Worm (Caenorhabditis elegans) whole organism, L4 larva: ENCODE data around the gene lst-4.

Experiments used
- F10B5.3 ChIP-seq: sonication (generic microtip); optimal IDR thresholded peaks from 2 replicates; lab custom pipeline; 2016; ENCODE audit warnings: mild to moderate bottlenecking, missing genetic modification characterization, missing compliant biosample characterization
- F26F4.8 ChIP-seq: fragments of 200-800 bp; sonication (Bioruptor generic); conservative IDR thresholded peaks from 2 replicates; pipeline ENCODE4 v1.3.6; 2022; ENCODE audit warnings: missing genetic modification characterization, missing compliant biosample characterization
- F37D6.2 ChIP-seq: sonication (generic microtip); optimal IDR thresholded peaks from 2 replicates; lab custom pipeline; 2016; ENCODE audit warnings: mild to moderate bottlenecking, missing genetic modification characterization, missing compliant biosample characterization
- F44E2.7 ChIP-seq: fragments of 200-800 bp; sonication (Bioruptor generic); IDR thresholded peaks from 2 replicates; pipeline ENCODE4 v2.1.2; 2022; ENCODE audit warnings: missing genetic modification characterization, missing compliant biosample characterization
- T20F7.1 ChIP-seq: fragments of 200-800 bp; sonication (Bioruptor generic); optimal IDR thresholded peaks from 2 replicates; lab custom pipeline; 2018; ENCODE audit warnings: mild to moderate bottlenecking, missing genetic modification characterization, missing compliant biosample characterization
- Y48G9A.11 ChIP-seq: fragments of 200-800 bp; sonication (Bioruptor generic); IDR thresholded peaks from 2 replicates; pipeline ENCODE4 v1.3.6; 2022; ENCODE audit warnings: missing genetic modification reagents, missing genetic modification characterization, missing compliant biosample characterization
- Y5F2A.4 ChIP-seq: fragments of 200-800 bp; sonication (Bioruptor generic); optimal IDR thresholded peaks from 2 replicates; lab custom pipeline; 2018; ENCODE audit warnings: mild to moderate bottlenecking, missing genetic modification characterization, missing compliant biosample characterization
- ZK337.2 ChIP-seq: fragments of 200-800 bp; sonication (Bioruptor generic); IDR thresholded peaks from 2 replicates; pipeline ENCODE4 v1.3.6; 2022; ENCODE audit warnings: missing genetic modification reagents, missing genetic modification characterization, missing compliant biosample characterization
- aha-1 ChIP-seq: fragments of 150-350 bp; peaks from one replicate; lab custom pipeline; 2014; ENCODE audit warnings: missing biosample characterization, missing genetic modification characterization
- ama-1 ChIP-seq: fragments of 150-350 bp; optimal IDR thresholded peaks from 2 replicates; lab custom pipeline; 2014; ENCODE audit warnings: inconsistent platforms, mixed read lengths
- arid-1 ChIP-seq: fragments of 200-800 bp; sonication (Bioruptor generic); conservative IDR thresholded peaks from 2 replicates; pipeline ENCODE4 v1.3.6; 2022; ENCODE audit warnings: missing genetic modification reagents, missing genetic modification characterization, missing compliant biosample characterization
- attf-4 ChIP-seq: sonication (generic microtip); optimal IDR thresholded peaks from 3 replicates; lab custom pipeline; 2017; ENCODE audit warnings: missing biosample characterization, missing genetic modification characterization
- ceh-20 ChIP-seq: fragments of 200-800 bp; sonication (Bioruptor generic); IDR thresholded peaks from 2 replicates; pipeline ENCODE4 v1.3.6; 2022; ENCODE audit warnings: missing genetic modification reagents, missing genetic modification characterization, missing compliant biosample characterization
- ceh-32 ChIP-seq: sonication (generic microtip); optimal IDR thresholded peaks from 2 replicates; lab custom pipeline; 2016; ENCODE audit warnings: mild to moderate bottlenecking, missing genetic modification characterization, missing compliant biosample characterization; ENCODE audit not compliant: poor library complexity
- ceh-44 ChIP-seq: fragments of 200-800 bp; sonication (Bioruptor generic); IDR thresholded peaks from 2 replicates; pipeline ENCODE4 v1.3.6; 2022; ENCODE audit warnings: missing genetic modification reagents, missing genetic modification characterization, missing compliant biosample characterization
- ceh-82 ChIP-seq: sonication (generic microtip); optimal IDR thresholded peaks from 2 replicates; lab custom pipeline; 2017; ENCODE audit warnings: missing biosample characterization, missing genetic modification characterization
- cey-2 ChIP-seq: sonication (generic microtip); optimal IDR thresholded peaks from 3 replicates; lab custom pipeline; 2017; ENCODE audit warnings: missing genetic modification characterization, mild to moderate bottlenecking, missing compliant biosample characterization, antibody characterized with exemption, borderline replicate concordance; ENCODE audit not compliant: insufficient read depth
- daf-16 ChIP-seq, 3 experiments: sonication (generic microtip); optimal IDR thresholded peaks; 2 replicates each; lab custom pipeline; 2016 to 2017; ENCODE audit warnings: missing genetic modification characterization in 3 of 3, missing genetic modification reagents in 3 of 3, mild to moderate bottlenecking in 2 of 3, missing compliant biosample characterization in 2 of 3, missing biosample characterization in 1 of 3, moderate library complexity in 1 of 3
- daf-19 ChIP-seq: fragments of 200-800 bp; sonication (Bioruptor generic); conservative IDR thresholded peaks from 2 replicates; pipeline ENCODE4 v1.3.6; 2022; ENCODE audit warnings: missing genetic modification characterization, missing compliant biosample characterization
- dmd-9 ChIP-seq: fragments of 200-800 bp; sonication (Bioruptor generic); IDR thresholded peaks from 2 replicates; pipeline ENCODE4 v1.3.6; 2022; ENCODE audit warnings: missing genetic modification reagents, missing genetic modification characterization, missing compliant biosample characterization
- dpl-1 ChIP-seq: fragments of 150-350 bp; optimal IDR thresholded peaks from 2 replicates; lab custom pipeline; 2014; ENCODE audit warnings: missing biosample characterization, missing genetic modification reagents, missing genetic modification characterization
- duxl-1 ChIP-seq: sonication (generic microtip); optimal IDR thresholded peaks from 2 replicates; lab custom pipeline; 2016; ENCODE audit warnings: mild to moderate bottlenecking, missing genetic modification characterization, moderate library complexity, missing compliant biosample characterization; ENCODE audit not compliant: poor library complexity
- dve-1 ChIP-seq: sonication (generic microtip); optimal IDR thresholded peaks from 2 replicates; lab custom pipeline; 2017; ENCODE audit warnings: antibody characterized with exemption, mild to moderate bottlenecking, missing genetic modification characterization, missing compliant biosample characterization; ENCODE audit not compliant: insufficient read depth
- egl-43 ChIP-seq: fragments of 200-800 bp; sonication (Bioruptor generic); IDR thresholded peaks from 2 replicates; pipeline ENCODE4 v1.3.6; 2022; ENCODE audit warnings: missing genetic modification reagents, missing genetic modification characterization, missing compliant biosample characterization
- gei-8 ChIP-seq: fragments of 200-800 bp; sonication (Bioruptor generic); optimal IDR thresholded peaks from 2 replicates; lab custom pipeline; 2018; ENCODE audit warnings: mild to moderate bottlenecking, missing genetic modification characterization, missing compliant biosample characterization
- hlh-11 ChIP-seq: fragments of 200-800 bp; sonication (Bioruptor generic); optimal IDR thresholded peaks from 2 replicates; lab custom pipeline; 2018; ENCODE audit warnings: mild to moderate bottlenecking, missing genetic modification characterization, missing compliant biosample characterization
- lim-7 ChIP-seq: fragments of 200-800 bp; sonication (Bioruptor generic); IDR thresholded peaks from 2 replicates; pipeline ENCODE4 v1.3.6; 2022; ENCODE audit warnings: missing genetic modification characterization, missing compliant biosample characterization
- lin-1 ChIP-seq: fragments of 200-800 bp; sonication (Bioruptor generic); IDR thresholded peaks from 2 replicates; pipeline ENCODE4 v1.3.6; 2022; ENCODE audit warnings: missing genetic modification reagents, missing genetic modification characterization, missing compliant biosample characterization
- lin-15B ChIP-seq: fragments of 150-350 bp; sonication (generic microtip); optimal IDR thresholded peaks from 3 replicates; lab custom pipeline; 2014; ENCODE audit warnings: missing biosample characterization, missing genetic modification characterization
- lin-29 ChIP-seq: fragments of 200-800 bp; sonication (Bioruptor generic); IDR thresholded peaks from 2 replicates; pipeline ENCODE4 v1.3.6; 2022; ENCODE audit warnings: missing genetic modification reagents, missing genetic modification characterization, missing compliant biosample characterization
- lsy-2 ChIP-seq, 2 experiments: fragments of 150-350 bp in 1 of 2; sonication (generic microtip) in 1 of 2; optimal IDR thresholded peaks; 2 replicates each; lab custom pipeline; 2014 to 2017; ENCODE audit warnings: missing biosample characterization in 2 of 2, missing genetic modification characterization in 2 of 2
- madf-5 ChIP-seq, 2 experiments: fragments of 200-800 bp; sonication (Bioruptor generic); IDR thresholded peaks; 2 replicates each; pipeline ENCODE4 v1.3.6; 2022; ENCODE audit warnings: missing compliant biosample characterization in 2 of 2, missing genetic modification characterization in 2 of 2
- madf-9 ChIP-seq: fragments of 200-800 bp; sonication (Bioruptor generic); conservative IDR thresholded peaks from 2 replicates; pipeline ENCODE4 v1.3.6; 2022; ENCODE audit warnings: missing genetic modification reagents, missing genetic modification characterization, missing compliant biosample characterization
- mdl-1 ChIP-seq, 2 experiments: fragments of 150-350 bp in 1 of 2; sonication (generic microtip) in 1 of 2; optimal IDR thresholded peaks; 2 replicates each; lab custom pipeline; 2014 to 2017; ENCODE audit warnings: missing biosample characterization in 2 of 2, missing genetic modification characterization in 2 of 2
- mep-1 ChIP-seq: fragments of 150-350 bp; sonication (generic microtip); optimal IDR thresholded peaks from 3 replicates; lab custom pipeline; 2014; ENCODE audit warnings: missing biosample characterization, missing genetic modification characterization
- mxl-3 ChIP-seq: fragments of 200-800 bp; sonication (Bioruptor generic); optimal IDR thresholded peaks from 2 replicates; lab custom pipeline; 2018; ENCODE audit warnings: mild to moderate bottlenecking, missing genetic modification characterization, missing compliant biosample characterization
- nhr-102 ChIP-seq: sonication (generic microtip); optimal IDR thresholded peaks from 2 replicates; lab custom pipeline; 2016; ENCODE audit warnings: mild to moderate bottlenecking, missing genetic modification characterization, moderate library complexity, missing compliant biosample characterization
- nhr-11 ChIP-seq: fragments of 150-350 bp; optimal IDR thresholded peaks from 2 replicates; lab custom pipeline; 2014; ENCODE audit warnings: missing biosample characterization, missing genetic modification characterization
- nhr-28 ChIP-seq: fragments of 150-350 bp; optimal IDR thresholded peaks from 2 replicates; lab custom pipeline; 2014; ENCODE audit warnings: missing biosample characterization, missing genetic modification characterization
- nhr-76 ChIP-seq: fragments of 150-350 bp; optimal IDR thresholded peaks from 2 replicates; lab custom pipeline; 2014; ENCODE audit warnings: missing biosample characterization, missing genetic modification characterization
- nhr-77 ChIP-seq: fragments of 150-350 bp; optimal IDR thresholded peaks from 2 replicates; lab custom pipeline; 2014; ENCODE audit warnings: missing biosample characterization, missing genetic modification characterization
- rbr-2 ChIP-seq: sonication (generic microtip); optimal IDR thresholded peaks from 2 replicates; lab custom pipeline; 2016; ENCODE audit warnings: missing genotype, missing genetic modification characterization, missing compliant biosample characterization
- saeg-2 ChIP-seq: fragments of 200-800 bp; sonication (Bioruptor generic); IDR thresholded peaks from 2 replicates; pipeline ENCODE4 v1.3.6; 2022; ENCODE audit warnings: missing genetic modification reagents, missing genetic modification characterization, missing compliant biosample characterization
- tra-1 ChIP-seq: fragments of 200-800 bp; sonication (Bioruptor generic); IDR thresholded peaks from 2 replicates; pipeline ENCODE4 v1.3.6; 2022; ENCODE audit warnings: missing genetic modification reagents, missing genetic modification characterization, missing compliant biosample characterization
- zag-1 ChIP-seq: fragments of 150-350 bp; optimal IDR thresholded peaks from 2 replicates; lab custom pipeline; 2014; ENCODE audit warnings: missing biosample characterization, missing genetic modification characterization
- zfp-3 ChIP-seq: fragments of 200-800 bp; sonication (Bioruptor generic); conservative IDR thresholded peaks from 2 replicates; pipeline ENCODE4 v1.3.6; 2022; ENCODE audit warnings: missing genetic modification reagents, missing genetic modification characterization, missing compliant biosample characterization
- ztf-11 ChIP-seq: fragments of 150-350 bp; optimal IDR thresholded peaks from 2 replicates; lab custom pipeline; 2014; ENCODE audit warnings: missing biosample characterization, missing genetic modification characterization

Gene lst-4

ce11 chrIV:14032620-14033501 lies 36.8 kb downstream of the lst-4 start (continued):
- peak; percentile 84 for TF ChIP-seq ceh-20 (GFP tag; lab: Robert Waterston, UW)
- TF ChIP-seq ZK337.2 = no peak
- TF ChIP-seq aha-1 = peak; percentile 99
- no peak for TF ChIP-seq F10B5.3
- no peak for TF ChIP-seq lim-7 (GFP tag; lab: Robert Waterston, UW)
- peak; percentile 70 for TF ChIP-seq madf-9
- no peak for TF ChIP-seq Y48G9A.11 (GFP tag; lab: Robert Waterston, UW)
- TF ChIP-seq nhr-76 (tag; lab: Kevin White, UChicago) = no peak
- TF ChIP-seq ztf-11 (tag; lab: Kevin White, UChicago) = no peak
- TF ChIP-seq nhr-77 (tag; lab: Kevin White, UChicago) = peak; percentile 48
- TF ChIP-seq nhr-102 (tag; lab: Kevin White, UChicago) = peak; percentile 83
- 0 out of 2 replicates have a peak, but pooled peaks have one; percentile 4 for TF ChIP-seq lin-1 (GFP tag; lab: Robert Waterston, UW)
- 0 out of 2 replicates have a peak, but pooled peaks have one; percentile 25 for TF ChIP-seq dmd-9 (GFP tag; lab: Robert Waterston, UW)
- TF ChIP-seq lsy-2 (tag; optimal IDR thresholded peaks at IDR 0.05; lab: Kevin White, UChicago) = peak; percentile 28 to 75
- peak in 1 of 2 experiments; percentile 30 for TF ChIP-seq daf-16 (GFP tag; optimal IDR thresholded peaks at IDR 0.05; lab: Kevin White, UChicago)
- peak; percentile 67 for TF ChIP-seq daf-16 (tag; optimal IDR thresholded peaks at IDR 0.05; lab: Kevin White, UChicago)
- TF ChIP-seq T20F7.1 = peak; percentile 69
- peak; percentile 44 for TF ChIP-seq dpl-1 (GFP tag; lab: Kevin White, UChicago)
- TF ChIP-seq nhr-28 (tag; lab: Kevin White, UChicago) = peak; percentile 49
- TF ChIP-seq dve-1 (tag; lab: Kevin White, UChicago) = peak; percentile 73
- TF ChIP-seq zfp-3 (GFP tag; lab: Robert Waterston, UW) = peak; percentile 86
- no peak for TF ChIP-seq ceh-32 (tag; lab: Kevin White, UChicago)
- TF ChIP-seq ceh-82 (tag; lab: Kevin White, UChicago) = no peak
- TF ChIP-seq F37D6.2 = peak; percentile 84
- TF ChIP-seq F26F4.8 (GFP tag; lab: Robert Waterston, UW) = no peak
- peak; percentile 82 for TF ChIP-seq rbr-2 (tag; lab: Kevin White, UChicago)
- peak; percentile 94 for TF ChIP-seq hlh-11 (tag; lab: Kevin White, UChicago)
- peak; percentile 73; the same call in 1 of the 2 replicates for TF ChIP-seq daf-19 (GFP tag; lab: Robert Waterston, UW)
- peak; percentile 60; the same call in 1 of the 2 replicates for TF ChIP-seq lin-29 (GFP tag; lab: Robert Waterston, UW)
- TF ChIP-seq attf-4 (tag; lab: Kevin White, UChicago) = no peak
- TF ChIP-seq mxl-3 (GFP tag; lab: Kevin White, UChicago) = peak; percentile 6
- TF ChIP-seq F44E2.7 (GFP tag; lab: Robert Waterston, UW) = no peak
- TF ChIP-seq cey-2 (tag; lab: Kevin White, UChicago) = no peak
- TF ChIP-seq mdl-1 (tag; optimal IDR thresholded peaks at IDR 0.05; lab: Kevin White, UChicago) = peak in 1 of 2 experiments; percentile 12
- peak; percentile 76; the same call in 1 of the 2 replicates for TF ChIP-seq tra-1
- no peak for TF ChIP-seq mep-1 (tag; lab: Kevin White, UChicago)
- 0 out of 4 replicates have a peak, but pooled peaks of 1 of the 2 experiments have one; percentile 51 for TF ChIP-seq madf-5 (GFP tag; IDR thresholded peaks at IDR 0.05; lab: Robert Waterston, UW)
- TF ChIP-seq Y5F2A.4 = peak; percentile 17
- TF ChIP-seq, all 104 proteins: peak for 47

- no peak for TF ChIP-seq nhr-11 (tag; lab: Kevin White, UChicago)
- TF ChIP-seq egl-43 (GFP tag; lab: Robert Waterston, UW) = no peak
- no peak for TF ChIP-seq zfp-3 (GFP tag; lab: Robert Waterston, UW)
- no peak for TF ChIP-seq madf-5 (GFP tag; IDR thresholded peaks at IDR 0.05; lab: Robert Waterston, UW)
- TF ChIP-seq gei-8 (GFP tag; lab: Kevin White, UChicago) = no peak
- TF ChIP-seq arid-1 = no peak
- no peak for TF ChIP-seq mep-1 (tag; lab: Kevin White, UChicago)
- TF ChIP-seq dve-1 (tag; lab: Kevin White, UChicago) = no peak
- no peak for TF ChIP-seq lin-1 (GFP tag; lab: Robert Waterston, UW)
- no peak for TF ChIP-seq saeg-2 (GFP tag; lab: Robert Waterston, UW)
- TF ChIP-seq attf-4 (tag; lab: Kevin White, UChicago) = no peak
- TF ChIP-seq ceh-44 (GFP tag; lab: Robert Waterston, UW) = no peak
- no peak for TF ChIP-seq ama-1
- no peak for TF ChIP-seq lin-15B (tag; lab: Kevin White, UChicago)
- TF ChIP-seq zag-1 (tag; lab: Kevin White, UChicago) = no peak
- no peak for TF ChIP-seq F44E2.7 (GFP tag; lab: Robert Waterston, UW)
- no peak for TF ChIP-seq nhr-102 (tag; lab: Kevin White, UChicago)
- TF ChIP-seq duxl-1 (tag; lab: Kevin White, UChicago) = no peak
Observed at ce11 chrIV:14019883-14020282, 49.8 kb downstream of the lst-4 start, which contains the start of the genes irld-56 and irld-55. Gene irld-56, minus strand, starts transcription at chrIV:14019983. Gene irld-55, plus strand, starts transcription at chrIV:14020198.
